Fruit fly (Drosophila melanogaster) whole organism, wandering third instar larva: ENCODE data around the gene CG11381.

Experiments
- Abd-B ChIP-seq: fragments of >200 bp; optimal IDR thresholded peaks from 2 replicates; lab custom pipeline; 2017; ENCODE audit warnings: missing biosample characterization, missing genetic modification characterization
- CG32264 ChIP-seq: fragments of 200-800 bp; sonication (Bioruptor generic); optimal IDR thresholded peaks from 2 replicates; lab custom pipeline; 2016; ENCODE audit warnings: missing biosample characterization, missing genetic modification characterization
- CG9705 ChIP-seq: fragments of 200-800 bp; sonication (Bioruptor generic); optimal IDR thresholded peaks from 2 replicates; lab custom pipeline; 2018; ENCODE audit warnings: missing biosample characterization, mild to moderate bottlenecking, missing genetic modification characterization
- CrebA ChIP-seq: fragments of 200-800 bp; sonication (Bioruptor generic); optimal IDR thresholded peaks from 2 replicates; lab custom pipeline; 2016; ENCODE audit warnings: missing biosample characterization, mild to moderate bottlenecking, missing genetic modification characterization, borderline replicate concordance
- Dfd ChIP-seq: fragments of >200 bp; optimal IDR thresholded peaks from 2 replicates; lab custom pipeline; 2017; ENCODE audit warnings: missing biosample characterization, missing genetic modification characterization
- Dif ChIP-seq: fragments of 200-275, 200-300 bp; sonication (Bioruptor generic); optimal IDR thresholded peaks from 2 replicates; lab custom pipeline; 2018; ENCODE audit warnings: missing biosample characterization, missing genetic modification characterization; ENCODE audit not compliant: partially characterized antibody
- GATAd ChIP-seq: sonication (Bioruptor generic); optimal IDR thresholded peaks from 2 replicates; lab custom pipeline; 2016; ENCODE audit warnings: missing biosample characterization, missing genetic modification characterization
- HLH106 ChIP-seq: fragments of 200-800 bp; optimal IDR thresholded peaks from 3 replicates; lab custom pipeline; 2019; ENCODE audit warnings: missing biosample characterization, mild to moderate bottlenecking, missing genetic modification characterization, moderate library complexity
- Hnf4 ChIP-seq: fragments of 200-800 bp; sonication (Bioruptor generic); optimal IDR thresholded peaks from 2 replicates; lab custom pipeline; 2016; ENCODE audit warnings: missing biosample characterization, mild to moderate bottlenecking, missing genetic modification characterization
- Hr78 ChIP-seq: fragments of >200 bp; optimal IDR thresholded peaks from 2 replicates; lab custom pipeline; 2017; ENCODE audit warnings: missing biosample characterization, missing genetic modification characterization
- Hr83 ChIP-seq: fragments of 200-300 bp; sonication (Bioruptor generic); optimal IDR thresholded peaks from 2 replicates; lab custom pipeline; 2016; ENCODE audit warnings: missing biosample characterization, mild to moderate bottlenecking, missing genetic modification characterization, moderate library complexity; ENCODE audit not compliant: poor library complexity, severe bottlenecking
- Mio ChIP-seq: sonication (Bioruptor generic); optimal IDR thresholded peaks from 2 replicates; lab custom pipeline; 2016; ENCODE audit warnings: missing biosample characterization, missing genetic modification characterization
- Myc ChIP-seq: fragments of >200 bp; optimal IDR thresholded peaks from 2 replicates; lab custom pipeline; 2017
- N ChIP-seq: fragments of >200 bp; optimal IDR thresholded peaks from 2 replicates; lab custom pipeline; 2018; ENCODE audit warnings: missing biosample characterization, missing external identifiers, missing genetic modification characterization
- Sp1 ChIP-seq: fragments of 200-800 bp; sonication (Bioruptor generic); optimal IDR thresholded peaks from 3 replicates; lab custom pipeline; 2019; ENCODE audit warnings: missing biosample characterization, mild to moderate bottlenecking, missing genetic modification characterization, moderate library complexity
- Vsx2 ChIP-seq: fragments of 200-300, 225-300 bp; sonication (Bioruptor generic); optimal IDR thresholded peaks from 2 replicates; lab custom pipeline; 2018; ENCODE audit warnings: missing biosample characterization, missing genetic modification characterization; ENCODE audit not compliant: partially characterized antibody
- dl ChIP-seq, 2 experiments: fragments of 175-275, 200-275 bp in 1 of 2; fragments of 200-275 bp in 1 of 2; sonication (Bioruptor generic); optimal IDR thresholded peaks; lab custom pipeline; 2018; ENCODE audit warnings: mild to moderate bottlenecking in 2 of 2, missing biosample characterization in 2 of 2, missing genetic modification characterization in 2 of 2, moderate library complexity in 2 of 2; ENCODE audit not compliant: partially characterized antibody in 2 of 2, insufficient read depth in 1 of 2
- dsf ChIP-seq: sonication (Bioruptor generic); optimal IDR thresholded peaks from 2 replicates; lab custom pipeline; 2016; ENCODE audit warnings: missing biosample characterization, missing genetic modification characterization, borderline replicate concordance
- ey ChIP-seq: fragments of 200-800 bp; sonication (Bioruptor generic); optimal IDR thresholded peaks from 2 replicates; lab custom pipeline; 2016; ENCODE audit warnings: missing biosample characterization, missing genetic modification characterization
- foxo ChIP-seq, 2 experiments: fragments of 200-800 bp; sonication (Bioruptor generic); optimal IDR thresholded peaks; 2 replicates in 1 of 2; 3 replicates in 1 of 2; lab custom pipeline; 2016 to 2017; ENCODE audit warnings: missing biosample characterization in 2 of 2, missing genetic modification characterization in 2 of 2
- fru ChIP-seq: fragments of 200-800 bp; sonication (Bioruptor generic); optimal IDR thresholded peaks from 3 replicates; lab custom pipeline; 2016; ENCODE audit warnings: missing biosample characterization, mild to moderate bottlenecking, missing genetic modification characterization
- h ChIP-seq: fragments of 200-800 bp; sonication (Bioruptor generic); optimal IDR thresholded peaks from 3 replicates; lab custom pipeline; 2016; ENCODE audit warnings: missing biosample characterization, mild to moderate bottlenecking, missing genetic modification characterization
- jim ChIP-seq: fragments of 175-275, 200-325 bp; sonication (Bioruptor generic); optimal IDR thresholded peaks from 2 replicates; lab custom pipeline; 2016; ENCODE audit warnings: missing biosample characterization, mild to moderate bottlenecking, missing genetic modification characterization
- lola ChIP-seq: fragments of >200 bp; optimal IDR thresholded peaks from 2 replicates; lab custom pipeline; 2017; ENCODE audit warnings: missing biosample characterization, missing genetic modification characterization
- pan ChIP-seq: fragments of >200 bp; optimal IDR thresholded peaks from 2 replicates; lab custom pipeline; 2017
- psq ChIP-seq: fragments of 200-800 bp; sonication (Bioruptor generic); optimal IDR thresholded peaks from 3 replicates; lab custom pipeline; 2017; ENCODE audit warnings: missing biosample characterization, mild to moderate bottlenecking, missing genetic modification characterization, moderate library complexity
- sage ChIP-seq: fragments of 200-800 bp; sonication (Bioruptor generic); optimal IDR thresholded peaks from 2 replicates; lab custom pipeline; 2016; ENCODE audit warnings: missing biosample characterization, mild to moderate bottlenecking, missing genetic modification characterization
- sv ChIP-seq: fragments of 200-800 bp; sonication (Bioruptor generic); optimal IDR thresholded peaks from 3 replicates; lab custom pipeline; 2016; ENCODE audit warnings: missing biosample characterization, missing genetic modification characterization
- tai ChIP-seq: sonication (Bioruptor generic); optimal IDR thresholded peaks from 2 replicates; lab custom pipeline; 2016; ENCODE audit warnings: missing biosample characterization, missing genetic modification characterization
- usp ChIP-seq: fragments of >200 bp; optimal IDR thresholded peaks from 2 replicates; lab custom pipeline; 2017; ENCODE audit warnings: missing biosample characterization, missing genetic modification characterization
- woc ChIP-seq: sonication (Bioruptor generic); optimal IDR thresholded peaks from 2 replicates; lab custom pipeline; 2016; ENCODE audit warnings: missing biosample characterization, mild to moderate bottlenecking, missing genetic modification characterization

CG11381 gene

dm6 chrX:1181320-1181719, 22.3 kb upstream of the CG11381 start, which contains the start of gene CG14627:
Gene CG14627 (plus strand): TSS chrX:1181620.
- TF ChIP-seq Dif (GFP tag; lab: Kevin White, UChicago) (no peak), Dfd (GFP tag; lab: Kevin White, UChicago) (no peak), Mio (GFP tag; lab: Kevin White, UChicago) (no peak), lola (GFP tag; lab: Kevin White, UChicago) (no peak), Sp1 (GFP tag; lab: Kevin White, UChicago) (no peak), CG9705 (GFP tag; lab: Kevin White, UChicago) (no peak), dsf (GFP tag; lab: Kevin White, UChicago) (no peak), Vsx2 (no peak), sage (GFP tag; lab: Kevin White, UChicago) (no peak), N (GFP tag; lab: Kevin White, UChicago) (no peak), CG32264 (GFP tag; lab: Kevin White, UChicago) (no peak), tai (GFP tag; lab: Kevin White, UChicago) (no peak), h (GFP tag; lab: Kevin White, UChicago) (no peak), Hr78 (no peak), Abd-B (GFP tag; lab: Kevin White, UChicago) (no peak)

- no peak for TF ChIP-seq Myc (lab: Kevin White, UChicago)
- no peak for TF ChIP-seq Hr78
- no peak for TF ChIP-seq woc (GFP tag; lab: Kevin White, UChicago)
- TF ChIP-seq ey: no peak
- TF ChIP-seq psq (GFP tag; lab: Kevin White, UChicago): no peak
- TF ChIP-seq Abd-B (GFP tag; lab: Kevin White, UChicago): no peak
- no peak for TF ChIP-seq Mio (GFP tag; lab: Kevin White, UChicago)
- no peak for TF ChIP-seq GATAd (GFP tag; lab: Kevin White, UChicago)
- TF ChIP-seq Vsx2: no peak
- TF ChIP-seq Hnf4 (GFP tag; lab: Kevin White, UChicago): no peak
- TF ChIP-seq h (GFP tag; lab: Kevin White, UChicago): no peak
- TF ChIP-seq CG9705 (GFP tag; lab: Kevin White, UChicago): no peak
- no peak for TF ChIP-seq N (GFP tag; lab: Kevin White, UChicago)
- no peak for TF ChIP-seq pan
- TF ChIP-seq sv: no peak
- TF ChIP-seq jim: no peak
- no peak for TF ChIP-seq lola (GFP tag; lab: Kevin White, UChicago)
- TF ChIP-seq Sp1 (GFP tag; lab: Kevin White, UChicago): no peak
- TF ChIP-seq HLH106: no peak
Observed at dm6 chrX:1183742-1184141, 19.8 kb upstream of the CG11381 start.

dm6 chrX:1184478-1184877, 19.1 kb upstream of the CG11381 start, which contains the start of gene CG14626:
Gene CG14626 (plus strand): TSS chrX:1184778.
- TF ChIP-seq pan: no peak
- TF ChIP-seq Myc (lab: Kevin White, UChicago): no peak
- TF ChIP-seq Mio (GFP tag; lab: Kevin White, UChicago): no peak
- no peak for TF ChIP-seq dl (GFP tag; optimal IDR thresholded peaks at IDR 0.05; lab: Kevin White, UChicago; ENCODE audit: insufficient read depth in 1 of 2, partially characterized antibody in 2 of 2)
- TF ChIP-seq usp (GFP tag; lab: Kevin White, UChicago): no peak
- no peak for TF ChIP-seq CrebA (GFP tag; lab: Kevin White, UChicago)
- TF ChIP-seq dsf (GFP tag; lab: Kevin White, UChicago): no peak
- no peak for TF ChIP-seq HLH106
- TF ChIP-seq Hr78: no peak
- no peak for TF ChIP-seq Abd-B (GFP tag; lab: Kevin White, UChicago)
- TF ChIP-seq GATAd (GFP tag; lab: Kevin White, UChicago): no peak
- TF ChIP-seq Dif (GFP tag; lab: Kevin White, UChicago): no peak

DNA sequence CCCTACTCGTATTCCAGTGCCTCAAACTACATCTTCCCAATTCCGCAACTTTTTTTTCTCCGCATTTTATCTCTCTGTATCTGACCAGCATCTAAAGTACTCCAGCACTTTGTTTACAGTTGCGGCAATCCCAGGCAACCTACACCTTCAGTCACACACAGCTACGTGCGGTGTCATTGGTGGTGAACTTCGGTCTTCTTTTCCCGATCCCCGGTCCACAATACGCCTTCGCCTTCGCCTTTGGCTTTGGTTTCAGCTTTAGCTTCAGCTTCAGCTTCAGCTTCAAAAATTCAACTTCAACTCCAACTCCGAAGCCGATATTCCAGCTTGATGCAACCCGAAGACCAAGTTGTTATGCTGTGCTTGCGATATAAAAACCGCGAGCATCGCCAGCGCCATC, 12.6 kb upstream of the CG11381 start, which contains the start of gene CG11380:
TSS of gene CG11380 (plus strand) at position 301 of the 400 bp plus-strand sequence.
- TF ChIP-seq ey (no peak), Abd-B (GFP tag; lab: Kevin White, UChicago) (no peak), usp (GFP tag; lab: Kevin White, UChicago) (no peak), sage (GFP tag; lab: Kevin White, UChicago) (no peak), sv (no peak), Hr83 (no peak), foxo (GFP tag; optimal IDR thresholded peaks at IDR 0.05; lab: Kevin White, UChicago) (no peak), Dif (GFP tag; lab: Kevin White, UChicago) (no peak), h (GFP tag; lab: Kevin White, UChicago) (no peak), woc (GFP tag; lab: Kevin White, UChicago) (no peak), CG9705 (GFP tag; lab: Kevin White, UChicago) (no peak), HLH106 (no peak), Myc (lab: Kevin White, UChicago) (no peak), jim (no peak), Hr78 (no peak), fru (GFP tag; lab: Kevin White, UChicago) (no peak), GATAd (GFP tag; lab: Kevin White, UChicago) (no peak)
